Worm (Caenorhabditis elegans) whole organism, mixed stage, embryonic: ENCODE results near the gene C27B7.7.

ENCODE experiments used
- blmp-1 ChIP-seq: fragments of 150-350 bp; optimal IDR thresholded peaks from 2 replicates; lab custom pipeline; 2014; ENCODE audit warnings: missing biosample characterization, missing genetic modification characterization
- elt-1 ChIP-seq: sonication (generic microtip); optimal IDR thresholded peaks from 2 replicates; lab custom pipeline; 2017; ENCODE audit warnings: missing genetic modification characterization, mild to moderate bottlenecking, missing compliant biosample characterization, antibody characterized with exemption, moderate library complexity, borderline replicate concordance; ENCODE audit not compliant: insufficient read depth
- pha-4 ChIP-seq: fragments of 150-350 bp; optimal IDR thresholded peaks from 2 replicates; lab custom pipeline; 2018; ENCODE audit warnings: missing biosample characterization, missing genetic modification reagents, missing genetic modification characterization
- unc-39 ChIP-seq: fragments of 150-350 bp; optimal IDR thresholded peaks from 2 replicates; lab custom pipeline; 2014; ENCODE audit warnings: missing biosample characterization, missing genetic modification characterization
- zip-8 ChIP-seq: fragments of 150-350 bp; optimal IDR thresholded peaks from 2 replicates; lab custom pipeline; 2014; ENCODE audit warnings: missing biosample characterization, missing genetic modification characterization

- TF ChIP-seq pha-4 (tag; lab: Kevin White, UChicago), result no peak
- TF ChIP-seq elt-1 (tag; lab: Kevin White, UChicago), result no peak
- TF ChIP-seq unc-39 (tag; lab: Kevin White, UChicago), result no peak
- TF ChIP-seq blmp-1 (tag; lab: Kevin White, UChicago), result no peak
- TF ChIP-seq zip-8 (tag; lab: Kevin White, UChicago), result no peak
Observed at ce11 chrIV:8901346-8901745, 5.5 kb upstream of the C27B7.7 start, which contains the start of gene C27B7.5.
